Fruit fly (Drosophila melanogaster): ENCODE results near the gene RhoL.

DNA sequence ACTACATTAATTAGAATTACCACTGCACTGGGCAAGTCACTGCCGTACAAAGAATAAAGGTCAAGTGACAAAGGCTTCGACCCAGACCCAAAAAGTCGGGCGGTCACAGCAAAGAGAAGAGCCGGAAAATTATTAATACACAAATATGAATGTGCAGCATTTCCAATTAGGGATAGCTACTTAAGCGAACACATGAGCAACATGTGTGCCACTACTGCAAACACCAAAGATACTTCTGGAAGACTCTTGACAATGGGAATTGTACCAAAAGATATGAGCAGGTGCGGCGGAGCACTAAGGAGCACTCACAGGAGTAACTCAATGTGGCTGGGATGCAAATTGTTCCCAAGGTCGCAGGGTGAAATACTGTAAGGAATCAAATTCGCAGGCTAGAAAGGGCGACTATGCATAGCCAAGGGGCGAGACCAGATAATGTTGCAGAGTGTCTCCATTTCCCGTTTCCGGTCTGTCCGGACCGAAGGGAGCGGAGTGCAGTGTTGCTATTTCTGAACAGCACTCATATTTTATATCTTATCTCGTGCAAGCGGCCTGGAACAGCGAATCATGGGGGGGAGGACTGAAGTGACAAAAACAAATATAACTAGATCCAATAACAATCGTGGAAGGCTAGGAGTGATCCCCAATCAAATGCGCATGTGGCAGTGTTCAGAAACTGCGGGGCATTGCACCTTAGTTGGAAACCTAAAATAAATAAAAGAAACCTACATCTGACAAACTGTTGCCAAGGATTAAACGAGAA is 1.1 kb upstream of the RhoL start:
- TF ChIP-seq psq (optimal IDR thresholded peaks at IDR 0.05), result no peak
- TF ChIP-seq ttk (optimal IDR thresholded peaks at IDR 0.05), result no peak
- TF ChIP-seq Myc (optimal IDR thresholded peaks at IDR 0.05), result no peak
- TF ChIP-seq h (optimal IDR thresholded peaks at IDR 0.05), result no peak

All from Kc167 (cell line).